Worm (Caenorhabditis elegans) whole organism, early embryonic: ENCODE data around the gene srh-229.
"Not testable (repeated sequence)": the region's sequence is repeated elsewhere in the genome, so short reads cannot be mapped to it uniquely, and the experiment has no call there.

ENCODE experiments used
- B0310.2 ChIP-seq: sonication (generic microtip); optimal IDR thresholded peaks from 2 replicates; lab custom pipeline; 2016; ENCODE audit warnings: mild to moderate bottlenecking, missing genetic modification characterization, missing compliant biosample characterization
- F13C5.2 ChIP-seq: sonication (generic microtip); optimal IDR thresholded peaks from 2 replicates; lab custom pipeline; 2017; ENCODE audit warnings: mild to moderate bottlenecking, missing genetic modification characterization, inconsistent platforms, missing compliant biosample characterization
- aly-1 ChIP-seq: sonication (generic microtip); optimal IDR thresholded peaks from 2 replicates; lab custom pipeline; 2016; ENCODE audit warnings: missing genetic modification characterization, missing compliant biosample characterization
- ama-1 ChIP-seq: fragments of 150-350 bp; optimal IDR thresholded peaks from 2 replicates; lab custom pipeline; 2014
- ceh-13 ChIP-seq: fragments of 200-800 bp; sonication (Bioruptor generic); optimal IDR thresholded peaks from 2 replicates; lab custom pipeline; 2018; ENCODE audit warnings: mild to moderate bottlenecking, missing genetic modification characterization, missing compliant biosample characterization
- ceh-36 ChIP-seq: sonication (generic microtip); optimal IDR thresholded peaks from 2 replicates; lab custom pipeline; 2016; ENCODE audit warnings: missing genetic modification characterization, inconsistent platforms, missing compliant biosample characterization
- ets-7 ChIP-seq: sonication (generic microtip); optimal IDR thresholded peaks from 2 replicates; lab custom pipeline; 2016; ENCODE audit warnings: missing genotype, missing genetic modification characterization, missing compliant biosample characterization
- flt-1 ChIP-seq: fragments of 200-800 bp; sonication (Bioruptor generic); IDR thresholded peaks from 2 replicates; pipeline ENCODE4 v1.3.6; 2022; ENCODE audit warnings: missing genetic modification characterization, missing compliant biosample characterization
- hmbx-1 ChIP-seq: sonication (generic microtip); optimal IDR thresholded peaks from 2 replicates; lab custom pipeline; 2016; ENCODE audit warnings: mild to moderate bottlenecking, missing genetic modification characterization, missing compliant biosample characterization
- hmg-4 ChIP-seq: fragments of 200-800 bp; sonication (Bioruptor generic); optimal IDR thresholded peaks from 2 replicates; lab custom pipeline; 2018; ENCODE audit warnings: mild to moderate bottlenecking, missing genetic modification characterization, missing compliant biosample characterization
- hnd-1 ChIP-seq: sonication (generic microtip); optimal IDR thresholded peaks from 2 replicates; lab custom pipeline; 2016; ENCODE audit warnings: missing genetic modification characterization, missing compliant biosample characterization
- pes-1 ChIP-seq: fragments of 200-800 bp; sonication (Bioruptor generic); IDR thresholded peaks from 2 replicates; pipeline ENCODE4 v1.3.6; 2022; ENCODE audit warnings: missing genetic modification reagents, missing genetic modification characterization, missing compliant biosample characterization
- scrt-1 ChIP-seq: fragments of 200-800 bp; sonication (Bioruptor generic); IDR thresholded peaks from 2 replicates; pipeline ENCODE4 v1.3.6; 2022; ENCODE audit warnings: missing genetic modification characterization, missing compliant biosample characterization
- sea-1 ChIP-seq: fragments of 200-800 bp; sonication (Bioruptor generic); conservative IDR thresholded peaks from 2 replicates; pipeline ENCODE4 v1.3.6; 2022; ENCODE audit warnings: missing genetic modification characterization, missing compliant biosample characterization
- tbx-11 ChIP-seq: fragments of 200-800 bp; sonication (Bioruptor generic); IDR thresholded peaks from 2 replicates; pipeline ENCODE4 v1.3.6; 2022; ENCODE audit warnings: missing genetic modification characterization, missing compliant biosample characterization
- tbx-37 ChIP-seq: fragments of 200-800 bp; sonication (Bioruptor generic); conservative IDR thresholded peaks from 2 replicates; pipeline ENCODE4 v1.3.6; 2022; ENCODE audit warnings: missing genetic modification reagents, missing genetic modification characterization, missing compliant biosample characterization
- tra-4 ChIP-seq: sonication (generic microtip); optimal IDR thresholded peaks from 2 replicates; lab custom pipeline; 2017; ENCODE audit warnings: missing genetic modification characterization, missing compliant biosample characterization

Gene srh-229

DNA sequence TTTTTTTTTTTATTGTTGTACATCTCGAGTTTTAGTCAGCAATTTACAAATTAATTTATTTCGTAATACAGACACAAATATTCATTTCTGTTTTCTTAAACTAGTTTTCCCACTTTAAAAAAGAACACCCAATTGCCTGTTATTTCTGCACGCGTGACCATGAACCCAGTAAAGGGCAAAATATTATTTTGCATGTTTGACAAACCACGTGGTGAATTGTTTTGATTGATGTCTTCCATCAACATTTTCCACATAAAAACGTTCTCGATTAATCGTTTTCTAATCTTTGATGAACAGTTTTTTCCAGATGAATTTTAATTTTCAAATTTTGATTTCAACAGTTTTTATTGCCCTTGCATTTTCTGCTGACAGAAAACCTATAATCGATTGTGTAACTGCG, 21.5 kb upstream of the srh-229 start, which contains the start of gene C54F6.18:
Gene C54F6.18, plus strand, starts transcription at position 301 of the 400 bp plus-strand sequence.
- TF ChIP-seq ets-7 (no peak), pes-1 (GFP tag; lab: Robert Waterston, UW) (no peak), ceh-13 (GFP tag; lab: Kevin White, UChicago) (no peak), scrt-1 (no peak), F13C5.2 (tag; lab: Kevin White, UChicago) (no peak), aly-1 (tag; lab: Kevin White, UChicago) (no peak), tbx-37 (no peak)

DNA sequence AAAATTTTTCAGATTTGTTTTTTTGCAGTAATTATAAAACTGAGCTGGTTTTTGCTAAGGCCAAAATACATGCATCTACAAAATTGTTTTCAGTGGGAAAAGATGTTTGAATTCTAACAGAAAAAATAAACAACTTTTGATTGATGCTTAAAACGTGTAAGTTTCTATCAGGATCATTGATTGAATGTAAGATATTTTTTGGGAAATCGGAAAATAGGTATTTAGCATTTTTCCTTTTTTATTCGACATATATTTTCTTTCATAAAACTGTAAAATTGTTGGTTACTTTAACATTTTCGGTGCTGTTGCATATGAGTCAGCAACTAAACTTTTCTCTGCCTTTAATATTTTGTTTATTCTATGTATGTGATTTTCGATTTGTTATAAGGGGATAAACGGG, 20.3 kb upstream of the srh-229 start, which contains the start of gene C54F6.20:
Gene C54F6.20, plus strand, starts transcription at position 301 of the 400 bp plus-strand sequence.
- no peak for TF ChIP-seq hnd-1 (tag; lab: Kevin White, UChicago)
- TF ChIP-seq ets-7: no peak
- no peak for TF ChIP-seq ceh-36

DNA sequence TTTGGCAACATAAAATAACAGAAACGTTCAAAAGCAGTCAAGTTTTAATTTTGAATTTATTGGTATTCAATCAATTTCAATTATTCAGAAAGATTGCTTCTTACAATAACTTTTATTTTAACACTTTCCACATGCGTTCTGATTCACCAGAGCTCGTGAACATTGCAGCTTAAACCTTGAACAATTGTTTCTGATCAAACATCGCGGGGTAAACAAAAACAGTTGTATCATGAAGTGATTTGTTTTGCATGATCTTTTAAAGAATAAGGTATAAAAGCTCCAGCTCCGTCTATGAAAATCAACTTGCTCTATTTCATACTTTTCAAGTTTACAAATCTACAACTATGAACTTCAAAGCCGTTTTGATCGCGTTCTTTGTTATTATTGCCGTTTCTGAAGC, 19.2 kb upstream of the srh-229 start, which contains the start of gene C54F6.6:
Gene C54F6.6, plus strand, starts transcription at position 301 of the 400 bp plus-strand sequence.
- TF ChIP-seq scrt-1 (no peak), hmbx-1 (no peak), pes-1 (GFP tag; lab: Robert Waterston, UW) (no peak), hmg-4 (GFP tag; lab: Kevin White, UChicago) (no peak), flt-1 (GFP tag; lab: Robert Waterston, UW) (no peak), sea-1 (GFP tag; lab: Robert Waterston, UW) (no peak), ceh-36 (no peak), aly-1 (tag; lab: Kevin White, UChicago) (no peak)

DNA sequence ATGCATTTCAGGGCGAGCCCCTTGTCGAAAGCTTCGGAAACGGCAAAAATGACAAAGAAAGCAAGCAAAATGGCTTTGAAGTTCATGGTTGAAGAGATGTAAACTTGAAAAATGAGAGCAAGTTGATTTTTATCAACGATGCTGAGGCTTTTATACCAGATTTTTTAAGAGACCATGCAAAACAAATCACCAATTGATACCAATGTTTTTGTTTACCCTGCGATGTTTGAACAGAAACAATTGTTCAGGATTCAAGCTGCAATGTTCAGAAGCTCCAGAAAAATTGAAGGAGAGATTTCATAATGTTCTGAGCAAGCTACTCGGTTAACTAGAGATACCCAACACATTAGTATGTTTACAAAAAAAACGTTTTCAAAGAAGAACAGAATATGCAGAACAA, 18.1 kb upstream of the srh-229 start, which contains the start of gene C54F6.15:
Gene C54F6.15, minus strand, starts transcription at position 101 of the 400 bp plus-strand sequence.
- TF ChIP-seq aly-1 (tag; lab: Kevin White, UChicago): no peak
- no peak for TF ChIP-seq ama-1 (lab: Kevin White, UChicago)
- TF ChIP-seq scrt-1: no peak
- no peak for TF ChIP-seq sea-1 (GFP tag; lab: Robert Waterston, UW)
- no peak for TF ChIP-seq ceh-36
- no peak for TF ChIP-seq tbx-11 (GFP tag; lab: Robert Waterston, UW)
- no peak for TF ChIP-seq tbx-37
- TF ChIP-seq hnd-1 (tag; lab: Kevin White, UChicago): no peak
- no peak for TF ChIP-seq ets-7
- TF ChIP-seq hmbx-1: no peak

DNA sequence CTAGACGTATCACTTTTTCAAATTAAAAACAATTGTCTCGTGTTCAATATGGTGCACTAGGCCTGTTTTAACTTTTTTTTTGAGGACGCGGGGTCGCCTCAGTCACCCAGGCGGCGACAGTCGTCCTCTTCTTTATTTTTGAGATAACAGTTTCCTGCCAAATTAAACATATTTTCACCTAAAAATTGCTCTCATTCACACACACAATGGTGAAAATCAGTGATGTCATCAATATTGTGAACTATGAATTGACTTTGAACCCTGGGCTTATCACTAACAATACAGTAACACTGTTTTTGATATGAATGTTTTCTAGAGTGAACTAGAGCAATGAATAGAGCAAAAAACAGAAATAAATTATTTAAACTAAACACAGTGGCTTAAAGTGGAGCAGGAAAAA, 17.1 kb upstream of the srh-229 start:
- TF ChIP-seq tbx-37 (no peak), sea-1 (GFP tag; lab: Robert Waterston, UW) (no peak), ceh-13 (GFP tag; lab: Kevin White, UChicago) (no peak), B0310.2 (no peak), hmg-4 (GFP tag; lab: Kevin White, UChicago) (no peak), hnd-1 (tag; lab: Kevin White, UChicago) (no peak), pes-1 (GFP tag; lab: Robert Waterston, UW) (no peak), flt-1 (GFP tag; lab: Robert Waterston, UW) (no peak), scrt-1 (no peak), ama-1 (lab: Kevin White, UChicago) (no peak), F13C5.2 (tag; lab: Kevin White, UChicago) (no peak), tra-4 (tag; lab: Kevin White, UChicago) (no peak)

DNA sequence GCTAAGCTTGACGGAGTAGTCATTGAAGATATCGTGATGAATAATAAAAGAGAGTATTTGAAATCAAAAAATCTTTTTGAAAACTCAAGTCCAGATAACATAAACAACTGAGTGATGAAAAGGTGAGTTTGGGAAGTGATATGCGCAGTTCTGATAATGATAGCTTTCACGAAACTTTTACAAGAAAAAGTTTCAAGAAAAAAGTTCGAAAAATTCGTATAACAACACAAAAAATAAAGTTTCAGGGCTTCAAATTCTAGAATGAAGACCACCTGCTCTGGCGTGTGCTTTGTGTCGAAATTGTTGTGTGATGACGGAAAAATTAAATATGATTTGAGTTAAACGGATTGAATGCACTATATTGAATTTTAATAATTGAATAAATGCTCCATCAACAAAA, 15.9 kb upstream of the srh-229 start, which contains the start of gene srb-19:
Gene srb-19, minus strand, starts transcription at position 101 of the 400 bp plus-strand sequence.
- TF ChIP-seq ceh-13 (GFP tag; lab: Kevin White, UChicago): no peak
- no peak for TF ChIP-seq tbx-11 (GFP tag; lab: Robert Waterston, UW)
- TF ChIP-seq ets-7: no peak
- no peak for TF ChIP-seq hmbx-1
- TF ChIP-seq scrt-1: no peak
- no peak for TF ChIP-seq hnd-1 (tag; lab: Kevin White, UChicago)
- TF ChIP-seq ceh-36: no peak
- TF ChIP-seq tbx-37: no peak
- no peak for TF ChIP-seq pes-1 (GFP tag; lab: Robert Waterston, UW)
- no peak for TF ChIP-seq F13C5.2 (tag; lab: Kevin White, UChicago)
- TF ChIP-seq aly-1 (tag; lab: Kevin White, UChicago): no peak
- no peak for TF ChIP-seq B0310.2
- TF ChIP-seq hmg-4 (GFP tag; lab: Kevin White, UChicago): no peak
- no peak for TF ChIP-seq tra-4 (tag; lab: Kevin White, UChicago)
- no peak for TF ChIP-seq sea-1 (GFP tag; lab: Robert Waterston, UW)
- TF ChIP-seq flt-1 (GFP tag; lab: Robert Waterston, UW): no peak
- no peak for TF ChIP-seq ama-1 (lab: Kevin White, UChicago)

DNA sequence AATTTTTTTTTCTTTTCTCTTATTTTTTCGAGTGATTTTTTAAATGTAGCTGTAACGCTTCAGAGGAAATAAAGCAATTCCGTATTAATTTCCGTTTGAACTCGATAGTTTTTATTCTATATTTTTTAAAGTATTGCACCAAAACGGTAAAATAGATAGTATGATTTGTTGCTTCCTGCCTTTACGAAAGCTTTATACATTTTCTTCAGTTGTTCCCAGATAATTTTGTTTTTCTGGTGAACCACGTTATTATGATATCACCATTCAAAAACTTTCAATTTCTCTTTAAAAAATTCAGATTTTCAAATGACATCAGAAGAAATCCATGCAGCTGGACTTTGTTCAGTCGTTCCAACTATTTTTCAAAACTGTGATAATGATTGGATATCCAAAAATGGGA, 10.8 kb upstream of the srh-229 start, which contains the start of gene srb-18:
Gene srb-18, plus strand, starts transcription at position 301 of the 400 bp plus-strand sequence.
- no peak for TF ChIP-seq pes-1 (GFP tag; lab: Robert Waterston, UW)
- TF ChIP-seq tbx-11 (GFP tag; lab: Robert Waterston, UW): no peak
- no peak for TF ChIP-seq B0310.2
- TF ChIP-seq tbx-37: no peak
- TF ChIP-seq F13C5.2 (tag; lab: Kevin White, UChicago): no peak
- TF ChIP-seq tra-4 (tag; lab: Kevin White, UChicago): no peak
- no peak for TF ChIP-seq ceh-13 (GFP tag; lab: Kevin White, UChicago)
- TF ChIP-seq ceh-36: no peak
- TF ChIP-seq scrt-1: no peak
- TF ChIP-seq flt-1 (GFP tag; lab: Robert Waterston, UW): no peak

DNA sequence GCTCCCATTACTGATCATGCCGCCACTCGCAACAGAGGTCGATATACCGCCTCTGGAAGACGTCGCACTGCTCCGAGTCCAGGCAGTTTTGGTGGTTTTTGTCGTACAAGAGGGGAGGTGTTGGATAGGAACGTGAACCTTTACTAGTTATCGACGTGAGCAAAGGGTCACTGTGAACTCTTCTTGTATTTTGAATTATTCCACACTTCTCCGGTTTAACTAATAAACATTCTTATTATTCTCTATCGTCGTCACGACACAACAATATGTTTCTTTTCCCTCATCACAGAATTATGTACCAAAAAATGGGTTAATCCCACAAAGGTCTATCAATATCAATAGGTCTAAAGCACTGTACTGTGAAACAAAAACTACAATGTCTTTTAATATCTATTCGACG, 7.3 kb upstream of the srh-229 start, which contains the start of gene nhr-171:
Gene nhr-171, plus strand, starts transcription at position 301 of the 400 bp plus-strand sequence.
- TF ChIP-seq tbx-37; hmg-4 (GFP tag; lab: Kevin White, UChicago); pes-1 (GFP tag; lab: Robert Waterston, UW): not testable (repeated sequence)
